Worm (Caenorhabditis elegans): Measurements from ENCODE around the gene tap-1.

tap-1 gene

DNA sequence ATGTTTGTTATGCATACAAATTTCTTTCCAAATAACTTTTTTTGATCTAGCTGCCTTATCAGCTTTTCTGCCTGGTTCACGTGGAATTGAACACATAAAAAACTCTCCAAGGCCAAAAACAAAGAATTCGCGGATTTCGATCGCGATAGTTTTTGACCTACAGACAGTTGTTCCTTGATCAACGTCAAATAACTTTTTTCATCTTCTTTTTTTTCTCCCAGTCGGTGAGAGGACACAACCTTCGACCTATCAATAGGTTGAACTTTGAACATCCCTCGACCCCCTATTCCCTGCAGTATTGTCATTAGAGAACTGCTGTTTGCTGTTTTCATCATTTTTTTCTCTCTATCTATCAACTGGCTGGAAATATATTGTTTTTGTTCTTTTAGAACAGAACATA, 25.6 kb upstream of the tap-1 start:
- TF ChIP-seq snpc-4 (tag; optimal IDR thresholded peaks at IDR 0.05): no peak
- no peak for TF ChIP-seq pax-3 (tag; optimal IDR thresholded peaks at IDR 0.05)
- TF ChIP-seq ceh-90 (tag; optimal IDR thresholded peaks at IDR 0.05): no peak
- TF ChIP-seq lsy-2 (tag; optimal IDR thresholded peaks at IDR 0.05): no peak
- no peak for TF ChIP-seq ztf-11 (tag; optimal IDR thresholded peaks at IDR 0.05)
- no peak for TF ChIP-seq C04F5.9 (tag; optimal IDR thresholded peaks at IDR 0.05)
- TF ChIP-seq nhr-85 (tag): peak; percentile 68
- TF ChIP-seq unc-30 (tag; optimal IDR thresholded peaks at IDR 0.05): no peak
- TF ChIP-seq blmp-1 (tag; optimal IDR thresholded peaks at IDR 0.05): peak; percentile 67
- no peak for TF ChIP-seq lin-15B (tag; optimal IDR thresholded peaks at IDR 0.05)
- TF ChIP-seq nhr-71 (tag; optimal IDR thresholded peaks at IDR 0.05): peak; percentile 4
- TF ChIP-seq unc-130 (tag; optimal IDR thresholded peaks at IDR 0.05): no peak
- no peak for TF ChIP-seq fkh-4 (tag; optimal IDR thresholded peaks at IDR 0.05; ENCODE audit: borderline replicate concordance)
- no peak for TF ChIP-seq zip-4 (GFP tag; optimal IDR thresholded peaks at IDR 0.05)
- no peak for TF ChIP-seq ceh-8 (GFP tag; optimal IDR thresholded peaks at IDR 0.05)
- no peak for TF ChIP-seq xbp-1 (tag; optimal IDR thresholded peaks at IDR 0.05)

- no peak for TF ChIP-seq grh-1 (GFP tag; IDR thresholded peaks at IDR 0.05)
- TF ChIP-seq ceh-63 (GFP tag; optimal IDR thresholded peaks at IDR 0.05): no peak
- TF ChIP-seq snpc-4 (tag; optimal IDR thresholded peaks at IDR 0.05): no peak
- no peak for TF ChIP-seq efl-1 (optimal IDR thresholded peaks at IDR 0.05)
- peak in 1 of 2 experiments; percentile 74 for TF ChIP-seq efl-1 (GFP tag; optimal IDR thresholded peaks at IDR 0.05 in 1 of 2)
- TF ChIP-seq dsc-1 (tag; optimal IDR thresholded peaks at IDR 0.05): no peak
- TF ChIP-seq nhr-19 (GFP tag; conservative IDR thresholded peaks at IDR 0.05): 0 out of 2 replicates have a peak, but pooled peaks have one; percentile 15
- TF ChIP-seq fkh-8 (tag; optimal IDR thresholded peaks at IDR 0.05): peak; percentile 26
- TF ChIP-seq nhr-71 (tag; optimal IDR thresholded peaks at IDR 0.05): peak; percentile 38
- TF ChIP-seq sup-37 (GFP tag; optimal IDR thresholded peaks at IDR 0.05): no peak
- TF ChIP-seq hlh-4 (tag; optimal IDR thresholded peaks at IDR 0.05): no peak
- TF ChIP-seq lin-15B (tag; optimal IDR thresholded peaks at IDR 0.05): no peak
These were observed 24.2 kb upstream of the tap-1 start for ce11 chrX:14565245-14565644.

DNA sequence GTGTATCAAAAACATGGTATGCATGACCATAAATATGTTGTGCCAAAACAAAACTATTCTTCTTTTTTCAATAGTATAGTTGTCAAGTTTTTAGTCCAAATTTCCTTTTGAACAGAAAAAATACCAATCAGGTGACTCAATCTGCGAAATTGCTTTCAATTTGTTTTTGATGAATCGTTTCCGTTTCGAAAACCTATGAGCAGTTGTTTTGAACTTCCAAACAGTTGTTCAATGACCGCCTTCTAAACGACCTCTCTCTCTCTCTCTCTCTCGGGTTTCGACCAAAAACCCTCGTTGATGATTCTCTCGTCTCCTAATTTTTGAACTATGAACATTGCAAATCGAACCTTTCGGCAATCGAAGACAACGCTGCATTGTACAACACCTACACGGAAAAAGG, 23.4 kb upstream of the tap-1 start:
- TF ChIP-seq ceh-8 (GFP tag; optimal IDR thresholded peaks at IDR 0.05) (no peak), rnt-1 (tag; optimal IDR thresholded peaks at IDR 0.05) (peak; percentile 76), lin-14 (GFP tag; optimal IDR thresholded peaks at IDR 0.05) (peak; percentile 71), isw-1 (GFP tag; IDR thresholded peaks at IDR 0.05) (no peak), nhr-85 (tag) (peak; percentile 68), lin-39 (tag; optimal IDR thresholded peaks at IDR 0.05) (peak; percentile 66), ceh-63 (GFP tag; optimal IDR thresholded peaks at IDR 0.05) (no peak), nhr-71 (tag; optimal IDR thresholded peaks at IDR 0.05) (peak; percentile 77), nhr-19 (GFP tag; conservative IDR thresholded peaks at IDR 0.05) (peak; percentile 62), snu-23 (GFP tag; optimal IDR thresholded peaks at IDR 0.05) (peak; percentile 41), nhr-20 (tag; optimal IDR thresholded peaks at IDR 0.05) (peak; percentile 38)

DNA sequence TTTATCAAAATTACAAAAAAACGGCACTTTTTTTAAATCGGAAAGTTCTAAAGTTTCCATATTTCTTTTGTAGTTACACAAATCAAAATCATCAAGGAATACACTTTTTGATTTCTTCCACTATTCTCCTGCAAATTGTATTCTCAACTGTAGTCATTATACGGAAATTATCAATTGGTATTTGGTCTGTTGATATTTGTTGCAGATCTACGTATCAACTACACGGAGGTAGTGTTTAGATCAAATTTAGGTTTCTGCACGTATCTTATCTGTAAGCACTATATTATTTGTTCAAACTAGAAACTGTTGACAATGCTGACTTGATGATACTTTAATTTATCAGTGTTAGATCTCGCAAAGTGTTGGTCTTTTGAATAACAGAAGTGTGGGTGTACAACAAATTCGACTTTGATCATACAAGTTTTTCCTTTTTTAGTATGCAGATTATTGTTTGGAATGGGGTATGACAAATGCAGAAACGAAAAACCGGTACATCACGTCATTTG, 21.1 kb upstream of the tap-1 start:
- TF ChIP-seq elt-2 (tag; optimal IDR thresholded peaks at IDR 0.05): peak; percentile 4
- TF ChIP-seq lsy-2 (tag; optimal IDR thresholded peaks at IDR 0.05): no peak
- no peak for TF ChIP-seq nhr-47 (tag; optimal IDR thresholded peaks at IDR 0.05)
- peak; percentile 56 for TF ChIP-seq nhr-85 (tag)

DNA sequence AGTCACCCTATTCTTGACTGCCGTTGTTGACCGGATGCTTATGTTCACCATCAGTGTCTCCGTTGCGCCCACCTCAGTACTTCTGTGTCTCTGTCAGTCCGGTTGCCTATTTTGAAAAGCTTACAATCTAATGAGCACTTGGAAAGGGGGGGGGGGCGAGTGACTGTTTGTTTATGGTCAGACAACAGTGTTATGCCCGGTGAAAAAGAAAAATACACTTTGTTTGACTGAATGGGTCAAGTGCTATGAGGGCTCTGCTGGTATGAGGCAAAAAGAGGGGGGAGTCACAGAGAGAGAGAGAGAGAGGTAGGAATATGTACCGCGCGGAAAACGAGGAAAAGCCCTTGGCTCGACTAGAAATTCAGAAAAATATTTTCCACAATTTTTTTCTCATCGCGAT, 18.1 kb upstream of the tap-1 start:
- TF ChIP-seq efl-3 (GFP tag; optimal IDR thresholded peaks at IDR 0.05) (no peak), hlh-17 (GFP tag; optimal IDR thresholded peaks at IDR 0.05; ENCODE audit: borderline replicate concordance) (no peak), mef-2 (tag; optimal IDR thresholded peaks at IDR 0.05) (no peak), lin-35 (GFP tag; optimal IDR thresholded peaks at IDR 0.05) (no peak), sptf-1 (tag; optimal IDR thresholded peaks at IDR 0.05) (no peak), ztf-11 (tag; optimal IDR thresholded peaks at IDR 0.05) (no peak), unc-62 (GFP tag; optimal IDR thresholded peaks at IDR 0.05) (no peak), C16A3.4 (tag; optimal IDR thresholded peaks at IDR 0.05) (no peak), ztf-4 (tag; optimal IDR thresholded peaks at IDR 0.05) (no peak), nhr-71 (tag; optimal IDR thresholded peaks at IDR 0.05) (no peak), nhr-237 (tag; optimal IDR thresholded peaks at IDR 0.05) (no peak), nhr-28 (tag; optimal IDR thresholded peaks at IDR 0.05) (no peak), nhr-47 (tag; optimal IDR thresholded peaks at IDR 0.05) (no peak), C34B4.2 (tag; optimal IDR thresholded peaks at IDR 0.05) (no peak), ceh-8 (GFP tag; optimal IDR thresholded peaks at IDR 0.05) (no peak), egl-27 (tag; optimal IDR thresholded peaks at IDR 0.05) (no peak), egl-13 (tag; optimal IDR thresholded peaks at IDR 0.05) (no peak)
